Fruit fly (Drosophila melanogaster): Measurements from ENCODE around the gene nerfin-2.

DNA sequence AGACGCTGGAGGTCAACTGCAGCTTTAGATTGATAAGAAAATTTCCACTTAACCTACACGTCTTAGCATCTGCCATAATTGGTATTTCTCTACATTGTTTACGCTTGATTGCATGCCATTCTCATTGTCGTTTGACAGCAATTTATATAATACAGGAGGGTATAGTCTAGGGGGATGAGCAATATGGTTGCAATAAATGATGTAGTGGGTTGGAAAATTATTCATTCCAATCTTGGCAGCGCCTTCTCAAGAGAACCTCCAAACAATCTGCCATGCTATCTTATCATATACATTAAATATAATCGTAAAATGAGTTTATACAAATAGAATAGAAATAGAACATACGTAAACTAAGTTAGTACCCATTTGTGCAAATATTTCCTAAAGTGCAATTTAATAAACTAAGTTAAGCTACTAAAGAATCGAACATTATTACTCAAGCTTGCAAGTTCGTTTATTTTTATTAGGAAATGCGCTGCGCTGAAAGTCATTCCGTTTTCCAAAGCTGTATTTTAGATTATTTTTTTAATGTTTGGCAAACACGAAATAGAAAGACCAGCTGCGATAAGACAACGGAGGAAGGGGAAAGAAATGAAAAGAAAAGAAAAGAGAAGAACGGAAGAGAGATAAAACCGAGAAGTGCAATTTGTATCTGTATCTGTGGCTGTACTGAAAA lies 7.7 kb downstream of the nerfin-2 start:
- TF ChIP-seq CG16779 (tag; optimal IDR thresholded peaks at IDR 0.05) (no peak), CG10669 (GFP tag; optimal IDR thresholded peaks at IDR 0.05) (no peak), Sox102F (GFP tag; optimal IDR thresholded peaks at IDR 0.05) (no peak), CG6808 (GFP tag; optimal IDR thresholded peaks at IDR 0.05) (no peak), Hr4 (GFP tag; optimal IDR thresholded peaks at IDR 0.05) (no peak), CG6792 (GFP tag; optimal IDR thresholded peaks at IDR 0.05) (no peak)

All from whole organism, prepupa.